Worm (Caenorhabditis elegans) whole organism, mixed stage, embryonic: ENCODE results near the gene nkcc-1.

Experiments used
- ceh-43 ChIP-seq: fragments of 200-800 bp; sonication (Bioruptor generic); optimal IDR thresholded peaks from 2 replicates; lab custom pipeline; 2018; ENCODE audit warnings: mild to moderate bottlenecking, missing genetic modification characterization, moderate library complexity, missing compliant biosample characterization
- ces-1 ChIP-seq: fragments of 150-350 bp; optimal IDR thresholded peaks from 2 replicates; lab custom pipeline; 2014; ENCODE audit warnings: missing biosample characterization, missing genetic modification reagents, missing genetic modification characterization
- flh-1 ChIP-seq: fragments of 200-800 bp; sonication (Bioruptor generic); optimal IDR thresholded peaks from 2 replicates; lab custom pipeline; 2018; ENCODE audit warnings: mild to moderate bottlenecking, missing genetic modification characterization, moderate library complexity, missing compliant biosample characterization
- lsy-2 ChIP-seq: fragments of 150-350 bp; optimal IDR thresholded peaks from 2 replicates; lab custom pipeline; 2014; ENCODE audit warnings: missing biosample characterization, missing genetic modification characterization
- mab-5 ChIP-seq: fragments of 150-350 bp; optimal IDR thresholded peaks from 2 replicates; lab custom pipeline; 2014; ENCODE audit warnings: missing biosample characterization, missing genetic modification characterization
- nhr-12 ChIP-seq: fragments of 150-350 bp; optimal IDR thresholded peaks from 2 replicates; lab custom pipeline; 2014; ENCODE audit warnings: missing biosample characterization, missing genetic modification characterization
- snpc-4 ChIP-seq: fragments of 150-350 bp; optimal IDR thresholded peaks from 2 replicates; lab custom pipeline; 2014; ENCODE audit warnings: missing biosample characterization, missing genetic modification characterization
- ztf-11 ChIP-seq: fragments of 150-350 bp; optimal IDR thresholded peaks from 2 replicates; lab custom pipeline; 2014; ENCODE audit warnings: missing biosample characterization, missing genetic modification characterization

ce11 chrIV:14072011-14072649, 51.7 kb downstream of the nkcc-1 start:
- TF ChIP-seq ces-1 (GFP tag; lab: Kevin White, UChicago) (no peak), nhr-12 (tag; lab: Kevin White, UChicago) (no peak), ceh-43 (GFP tag; lab: Kevin White, UChicago) (no peak), ztf-11 (tag; lab: Kevin White, UChicago) (no peak), flh-1 (GFP tag; lab: Kevin White, UChicago) (no peak), lsy-2 (tag; lab: Kevin White, UChicago) (no peak), mab-5 (tag; lab: Kevin White, UChicago) (no peak), snpc-4 (tag; lab: Kevin White, UChicago) (no peak)
